Worm (Caenorhabditis elegans) whole organism, L4 larva: ENCODE data around the gene T10F2.2.

Experiments
- D1046.2 ChIP-seq: fragments of 200-800 bp; sonication (Bioruptor generic); IDR thresholded peaks from 2 replicates; pipeline ENCODE4 v1.3.6; 2022; ENCODE audit warnings: missing genetic modification characterization, missing compliant biosample characterization
- F26F4.8 ChIP-seq: fragments of 200-800 bp; sonication (Bioruptor generic); conservative IDR thresholded peaks from 2 replicates; pipeline ENCODE4 v1.3.6; 2022; ENCODE audit warnings: missing genetic modification characterization, missing compliant biosample characterization
- F44E2.7 ChIP-seq: fragments of 200-800 bp; sonication (Bioruptor generic); IDR thresholded peaks from 2 replicates; pipeline ENCODE4 v2.1.2; 2022; ENCODE audit warnings: missing genetic modification characterization, missing compliant biosample characterization
- F49E8.2 ChIP-seq: sonication (generic microtip); optimal IDR thresholded peaks from 2 replicates; lab custom pipeline; 2016; ENCODE audit warnings: missing compliant biosample characterization, mild to moderate bottlenecking, missing genetic modification characterization, borderline replicate concordance
- Y5F2A.4 ChIP-seq: fragments of 200-800 bp; sonication (Bioruptor generic); optimal IDR thresholded peaks from 2 replicates; lab custom pipeline; 2018; ENCODE audit warnings: mild to moderate bottlenecking, missing genetic modification characterization, missing compliant biosample characterization
- ZK546.5 ChIP-seq, 2 experiments: sonication (generic microtip); optimal IDR thresholded peaks; 2 replicates each; lab custom pipeline; 2017; ENCODE audit warnings: missing biosample characterization in 2 of 2, missing genetic modification characterization in 2 of 2
- aly-2 ChIP-seq: sonication (generic microtip); optimal IDR thresholded peaks from 2 replicates; lab custom pipeline; 2018; ENCODE audit warnings: missing biosample characterization, missing genetic modification characterization
- arid-1 ChIP-seq: fragments of 200-800 bp; sonication (Bioruptor generic); conservative IDR thresholded peaks from 2 replicates; pipeline ENCODE4 v1.3.6; 2022; ENCODE audit warnings: missing genetic modification reagents, missing genetic modification characterization, missing compliant biosample characterization
- attf-4 ChIP-seq: sonication (generic microtip); optimal IDR thresholded peaks from 3 replicates; lab custom pipeline; 2017; ENCODE audit warnings: missing biosample characterization, missing genetic modification characterization
- ceh-28 ChIP-seq: fragments of 150-350 bp; optimal IDR thresholded peaks from 2 replicates; lab custom pipeline; 2014; ENCODE audit warnings: missing biosample characterization, missing genetic modification reagents, missing genetic modification characterization
- ceh-82 ChIP-seq: sonication (generic microtip); optimal IDR thresholded peaks from 2 replicates; lab custom pipeline; 2017; ENCODE audit warnings: missing biosample characterization, missing genetic modification characterization
- ces-1 ChIP-seq: fragments of 150-350 bp; sonication (generic microtip); optimal IDR thresholded peaks from 4 replicates; lab custom pipeline; 2014; ENCODE audit warnings: missing biosample characterization, missing genetic modification reagents, missing genetic modification characterization
- cey-2 ChIP-seq: sonication (generic microtip); optimal IDR thresholded peaks from 3 replicates; lab custom pipeline; 2017; ENCODE audit warnings: missing genetic modification characterization, mild to moderate bottlenecking, missing compliant biosample characterization, antibody characterized with exemption, borderline replicate concordance; ENCODE audit not compliant: insufficient read depth
- ctbp-1 ChIP-seq: fragments of 200-800 bp; sonication (Bioruptor generic); IDR thresholded peaks from 2 replicates; pipeline ENCODE4 v1.3.6; 2022; ENCODE audit warnings: missing genetic modification reagents, missing genetic modification characterization, missing compliant biosample characterization
- daf-16 ChIP-seq, 3 experiments: sonication (generic microtip); optimal IDR thresholded peaks; 2 replicates each; lab custom pipeline; 2016 to 2017; ENCODE audit warnings: missing genetic modification characterization in 3 of 3, missing genetic modification reagents in 3 of 3, mild to moderate bottlenecking in 2 of 3, missing compliant biosample characterization in 2 of 3, missing biosample characterization in 1 of 3, moderate library complexity in 1 of 3
- dmd-8 ChIP-seq: fragments of 200-800 bp; sonication (Bioruptor generic); IDR thresholded peaks from 2 replicates; pipeline ENCODE4 v1.3.6; 2022; ENCODE audit warnings: missing genetic modification characterization, missing compliant biosample characterization
- dpl-1 ChIP-seq: fragments of 150-350 bp; optimal IDR thresholded peaks from 2 replicates; lab custom pipeline; 2014; ENCODE audit warnings: missing biosample characterization, missing genetic modification reagents, missing genetic modification characterization
- dve-1 ChIP-seq: sonication (generic microtip); optimal IDR thresholded peaks from 2 replicates; lab custom pipeline; 2017; ENCODE audit warnings: antibody characterized with exemption, mild to moderate bottlenecking, missing genetic modification characterization, missing compliant biosample characterization; ENCODE audit not compliant: insufficient read depth
- fkh-10 ChIP-seq: fragments of 150-350 bp; optimal IDR thresholded peaks from 2 replicates; lab custom pipeline; 2014; ENCODE audit warnings: missing biosample characterization, missing genetic modification reagents, missing genetic modification characterization
- fos-1 ChIP-seq: fragments of 150-350 bp; optimal IDR thresholded peaks from 2 replicates; lab custom pipeline; 2014; ENCODE audit warnings: missing biosample characterization, missing genetic modification characterization
- gei-8 ChIP-seq: fragments of 200-800 bp; sonication (Bioruptor generic); optimal IDR thresholded peaks from 2 replicates; lab custom pipeline; 2018; ENCODE audit warnings: mild to moderate bottlenecking, missing genetic modification characterization, missing compliant biosample characterization
- hif-1 ChIP-seq, 2 experiments: sonication (generic microtip); optimal IDR thresholded peaks; 2 replicates each; lab custom pipeline; 2016 to 2017; ENCODE audit warnings: missing compliant biosample characterization in 2 of 2, missing genetic modification characterization in 2 of 2, missing genetic modification reagents in 2 of 2, missing genotype in 2 of 2, mild to moderate bottlenecking in 1 of 2
- hlh-11 ChIP-seq: fragments of 200-800 bp; sonication (Bioruptor generic); optimal IDR thresholded peaks from 2 replicates; lab custom pipeline; 2018; ENCODE audit warnings: mild to moderate bottlenecking, missing genetic modification characterization, missing compliant biosample characterization
- lim-7 ChIP-seq: fragments of 200-800 bp; sonication (Bioruptor generic); IDR thresholded peaks from 2 replicates; pipeline ENCODE4 v1.3.6; 2022; ENCODE audit warnings: missing genetic modification characterization, missing compliant biosample characterization
- lin-29 ChIP-seq: fragments of 200-800 bp; sonication (Bioruptor generic); IDR thresholded peaks from 2 replicates; pipeline ENCODE4 v1.3.6; 2022; ENCODE audit warnings: missing genetic modification reagents, missing genetic modification characterization, missing compliant biosample characterization
- lin-38 ChIP-seq: fragments of 200-800 bp; sonication (Bioruptor generic); IDR thresholded peaks from 2 replicates; pipeline ENCODE4 v1.3.6; 2022; ENCODE audit warnings: missing genetic modification reagents, missing genetic modification characterization, missing compliant biosample characterization
- mdl-1 ChIP-seq, 2 experiments: fragments of 150-350 bp in 1 of 2; sonication (generic microtip) in 1 of 2; optimal IDR thresholded peaks; 2 replicates each; lab custom pipeline; 2014 to 2017; ENCODE audit warnings: missing biosample characterization in 2 of 2, missing genetic modification characterization in 2 of 2
- mdt-29 ChIP-seq: fragments of 200-800 bp; sonication (Bioruptor generic); IDR thresholded peaks from 2 replicates; pipeline ENCODE4 v1.3.6; 2022; ENCODE audit warnings: missing genetic modification reagents, missing genetic modification characterization, missing compliant biosample characterization
- mep-1 ChIP-seq: fragments of 150-350 bp; sonication (generic microtip); optimal IDR thresholded peaks from 3 replicates; lab custom pipeline; 2014; ENCODE audit warnings: missing biosample characterization, missing genetic modification characterization
- nhr-102 ChIP-seq: sonication (generic microtip); optimal IDR thresholded peaks from 2 replicates; lab custom pipeline; 2016; ENCODE audit warnings: mild to moderate bottlenecking, missing genetic modification characterization, moderate library complexity, missing compliant biosample characterization
- nhr-25 ChIP-seq: sonication (generic microtip); optimal IDR thresholded peaks from 2 replicates; lab custom pipeline; 2017; ENCODE audit warnings: missing genetic modification characterization, mild to moderate bottlenecking, missing compliant biosample characterization, antibody characterized with exemption, moderate library complexity, borderline replicate concordance; ENCODE audit not compliant: insufficient read depth
- pha-4 ChIP-seq, 2 experiments: fragments of 150-350 bp in 1 of 2; fragments of 200-800 bp in 1 of 2; sonication (Bioruptor generic) in 1 of 2; IDR thresholded peaks in 1 of 2; optimal IDR thresholded peaks in 1 of 2; 2 replicates each; pipeline versions ENCODE4 v1.3.6 to Lab custom; 2014 to 2022; ENCODE audit warnings: missing genetic modification characterization in 2 of 2, missing genetic modification reagents in 2 of 2, missing biosample characterization in 1 of 2, missing compliant biosample characterization in 1 of 2
- rbr-2 ChIP-seq: sonication (generic microtip); optimal IDR thresholded peaks from 2 replicates; lab custom pipeline; 2016; ENCODE audit warnings: missing genotype, missing genetic modification characterization, missing compliant biosample characterization
- set-16 ChIP-seq: fragments of 200-800 bp; sonication (Bioruptor generic); IDR thresholded peaks from 2 replicates; pipeline ENCODE4 v1.3.6; 2022; ENCODE audit warnings: missing genetic modification reagents, missing genetic modification characterization, missing compliant biosample characterization
- skn-1 ChIP-seq: fragments of 150-350 bp; optimal IDR thresholded peaks from 2 replicates; lab custom pipeline; 2014; ENCODE audit warnings: missing biosample characterization, missing genetic modification characterization
- snpc-1.2 ChIP-seq: fragments of 200-800 bp; sonication (Bioruptor generic); IDR thresholded peaks from 2 replicates; pipeline ENCODE4 v1.3.6; 2022; ENCODE audit warnings: missing genetic modification reagents, missing genetic modification characterization, missing compliant biosample characterization
- snpc-4 ChIP-seq: fragments of 150-350 bp; optimal IDR thresholded peaks from 2 replicates; lab custom pipeline; 2014; ENCODE audit warnings: missing biosample characterization, missing genetic modification characterization
- spr-3 ChIP-seq: fragments of 200-800 bp; sonication (Bioruptor generic); optimal IDR thresholded peaks from 2 replicates; lab custom pipeline; 2018; ENCODE audit warnings: mild to moderate bottlenecking, missing genetic modification characterization, missing compliant biosample characterization
- tra-1 ChIP-seq: fragments of 200-800 bp; sonication (Bioruptor generic); IDR thresholded peaks from 2 replicates; pipeline ENCODE4 v1.3.6; 2022; ENCODE audit warnings: missing genetic modification reagents, missing genetic modification characterization, missing compliant biosample characterization
- unc-39 ChIP-seq: sonication (generic microtip); optimal IDR thresholded peaks from 2 replicates; lab custom pipeline; 2017; ENCODE audit warnings: missing biosample characterization, missing genetic modification characterization
- vab-7 ChIP-seq: fragments of 200-800 bp; sonication (Bioruptor generic); IDR thresholded peaks from 2 replicates; pipeline ENCODE4 v1.3.6; 2022; ENCODE audit warnings: missing genetic modification reagents, missing genetic modification characterization, missing compliant biosample characterization
- zfp-2 ChIP-seq: sonication (generic microtip); optimal IDR thresholded peaks from 2 replicates; lab custom pipeline; 2016; ENCODE audit warnings: mild to moderate bottlenecking, missing genetic modification characterization, missing compliant biosample characterization
- zfp-3 ChIP-seq: fragments of 200-800 bp; sonication (Bioruptor generic); conservative IDR thresholded peaks from 2 replicates; pipeline ENCODE4 v1.3.6; 2022; ENCODE audit warnings: missing genetic modification reagents, missing genetic modification characterization, missing compliant biosample characterization
- zip-11 ChIP-seq: fragments of 200-800 bp; sonication (Bioruptor generic); IDR thresholded peaks from 2 replicates; pipeline ENCODE4 v1.3.6; 2022; ENCODE audit warnings: missing genetic modification characterization, missing compliant biosample characterization
- zip-2 ChIP-seq: fragments of 150-350 bp; optimal IDR thresholded peaks from 2 replicates; lab custom pipeline; 2014; ENCODE audit warnings: missing biosample characterization, missing genetic modification characterization

Gene T10F2.2

DNA sequence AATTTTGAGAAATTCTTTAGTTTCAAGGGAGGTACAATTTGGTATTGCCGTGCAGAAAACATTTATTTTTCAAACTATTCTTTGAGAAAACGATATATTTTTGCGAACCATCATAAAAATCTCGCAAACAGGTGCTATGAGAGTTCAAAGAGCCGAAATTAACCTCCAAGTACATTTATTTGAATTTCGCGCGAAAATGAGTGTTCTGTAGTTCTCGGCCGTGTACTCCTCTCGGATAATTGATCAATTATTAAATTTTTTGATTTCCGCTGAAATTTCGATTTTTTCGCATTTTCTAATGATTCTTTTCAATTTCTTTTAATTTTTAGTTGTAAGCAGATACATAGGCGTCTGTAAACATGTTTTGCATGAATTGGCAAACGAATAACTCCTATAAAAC is 25.1 kb upstream of the T10F2.2 start (continued):
- TF ChIP-seq gei-8, result no peak
- TF ChIP-seq arid-1, result 0 out of 2 replicates have a peak, but pooled peaks have one; percentile 29
- TF ChIP-seq attf-4 (tag; lab: Kevin White, UChicago), result no peak
- TF ChIP-seq zip-2 (tag; lab: Kevin White, UChicago), result no peak
- TF ChIP-seq F26F4.8 (GFP tag; lab: Robert Waterston, UW), result no peak
- TF ChIP-seq unc-39, result no peak
- no peak for TF ChIP-seq zfp-3
- peak; percentile 88 for TF ChIP-seq dpl-1 (GFP tag; lab: Kevin White, UChicago)
- peak; percentile 44 for TF ChIP-seq lin-38 (GFP tag; lab: Robert Waterston, UW)
- no peak for TF ChIP-seq zip-11 (GFP tag; lab: Robert Waterston, UW)
- TF ChIP-seq hif-1 (tag; optimal IDR thresholded peaks at IDR 0.05; lab: Kevin White, UChicago), result peak in 1 of 2 experiments; percentile 27
- TF ChIP-seq ceh-82 (tag; lab: Kevin White, UChicago), result no peak
- TF ChIP-seq F49E8.2 (tag; lab: Kevin White, UChicago), result peak; percentile 16
- TF ChIP-seq zfp-2, result no peak
- no peak for TF ChIP-seq spr-3 (GFP tag; lab: Kevin White, UChicago)
- TF ChIP-seq aly-2 (tag; lab: Kevin White, UChicago), result no peak
- TF ChIP-seq vab-7 (GFP tag; lab: Robert Waterston, UW), result no peak
- TF ChIP-seq Y5F2A.4, result no peak
- no peak for TF ChIP-seq dmd-8
- no peak for TF ChIP-seq ZK546.5 (tag; optimal IDR thresholded peaks at IDR 0.05; lab: Kevin White, UChicago)
- TF ChIP-seq rbr-2, result no peak
- TF ChIP-seq lin-29 (GFP tag; lab: Robert Waterston, UW), result no peak
- no peak for TF ChIP-seq F44E2.7 (GFP tag; lab: Robert Waterston, UW)
- no peak for TF ChIP-seq ctbp-1 (GFP tag; lab: Robert Waterston, UW)
- TF ChIP-seq mep-1 (tag; lab: Kevin White, UChicago), result no peak
- TF ChIP-seq tra-1, result no peak
- TF ChIP-seq dve-1 (tag; lab: Kevin White, UChicago), result no peak
- TF ChIP-seq skn-1 (tag; lab: Kevin White, UChicago), result no peak
- TF ChIP-seq pha-4 (GFP tag; IDR thresholded peaks at IDR 0.05; lab: Robert Waterston, UW), result no peak
- no peak for TF ChIP-seq pha-4 (tag; optimal IDR thresholded peaks at IDR 0.05; lab: Kevin White, UChicago)
- no peak for TF ChIP-seq nhr-25 (tag; lab: Kevin White, UChicago)
- TF ChIP-seq, all 104 proteins: peak for 9

ce11 chrIII:5188426-5188825 is 23.3 kb upstream of the T10F2.2 start, which contains the start of gene K10D2.8:
Gene K10D2.8, plus strand, starts transcription at chrIII:5188726.
- TF ChIP-seq D1046.2 (no peak), vab-7 (GFP tag; lab: Robert Waterston, UW) (no peak), ces-1 (GFP tag; lab: Kevin White, UChicago) (no peak), ceh-28 (tag; lab: Kevin White, UChicago) (no peak), snpc-4 (no peak), mdl-1 (tag; optimal IDR thresholded peaks at IDR 0.05; lab: Kevin White, UChicago) (no peak)

ce11 chrIII:5185620-5186019 is 20.5 kb upstream of the T10F2.2 start, which contains the start of gene pup-2:
Gene pup-2, plus strand, starts transcription at chrIII:5185920.
- TF ChIP-seq pha-4 (GFP tag; IDR thresholded peaks at IDR 0.05; lab: Robert Waterston, UW) (no peak), pha-4 (tag; optimal IDR thresholded peaks at IDR 0.05; lab: Kevin White, UChicago) (no peak), zfp-3 (no peak), mdl-1 (tag; optimal IDR thresholded peaks at IDR 0.05; lab: Kevin White, UChicago) (no peak), fkh-10 (GFP tag; lab: Kevin White, UChicago) (no peak), tra-1 (no peak), gei-8 (no peak), cey-2 (no peak), nhr-102 (tag; lab: Kevin White, UChicago) (no peak), hif-1 (tag; optimal IDR thresholded peaks at IDR 0.05; lab: Kevin White, UChicago) (no peak), hlh-11 (tag; lab: Kevin White, UChicago) (no peak), lim-7 (GFP tag; lab: Robert Waterston, UW) (no peak), mdt-29 (GFP tag; lab: Robert Waterston, UW) (no peak), snpc-1.2 (GFP tag; lab: Robert Waterston, UW) (no peak), set-16 (GFP tag; lab: Robert Waterston, UW) (no peak), D1046.2 (no peak), daf-16 (GFP tag; optimal IDR thresholded peaks at IDR 0.05; lab: Kevin White, UChicago) (no peak), daf-16 (tag; optimal IDR thresholded peaks at IDR 0.05; lab: Kevin White, UChicago) (no peak), fos-1 (no peak)
- TF ChIP-seq, all 104 proteins: peak for 0
